Fruit fly (Drosophila melanogaster) Kc167 (cell line): ENCODE data around the gene PolE2.

Source experiments
- Myc ChIP-seq: fragments of >200 bp; optimal IDR thresholded peaks from 2 replicates; lab custom pipeline; 2017; ENCODE audit warnings: missing external identifiers
- h ChIP-seq: fragments of >200 bp; optimal IDR thresholded peaks from 3 replicates; lab custom pipeline; 2018; ENCODE audit warnings: missing external identifiers
- psq ChIP-seq: fragments of >200 bp; optimal IDR thresholded peaks from 2 replicates; lab custom pipeline; 2017; ENCODE audit warnings: missing external identifiers

DNA sequence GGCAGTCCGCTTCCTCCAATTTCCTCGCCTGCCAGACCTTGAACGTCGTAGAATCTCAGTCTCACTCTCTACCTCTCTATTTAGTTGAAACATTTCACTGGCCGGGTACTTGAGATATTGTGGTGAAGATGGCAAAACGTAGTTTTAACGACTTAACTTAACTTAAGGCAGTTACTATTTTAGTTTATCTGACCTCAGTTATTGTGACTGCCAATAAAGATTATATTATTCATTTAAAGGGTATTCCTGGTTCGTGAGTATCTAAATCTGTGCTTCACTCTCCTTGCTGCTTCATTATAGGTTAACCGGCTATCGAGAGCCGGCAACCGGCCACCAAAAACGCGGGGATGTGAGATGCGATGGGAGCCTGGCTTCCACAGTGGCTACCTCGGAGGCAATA lies 42.1 kb downstream of the PolE2 start:
- TF ChIP-seq psq (lab: Kevin White, UChicago) = no peak
- no peak for TF ChIP-seq h (lab: Kevin White, UChicago)
- no peak for TF ChIP-seq Myc
